Fruit fly (Drosophila melanogaster): ENCODE measurements around the gene CG31229.

Gene CG31229

DNA sequence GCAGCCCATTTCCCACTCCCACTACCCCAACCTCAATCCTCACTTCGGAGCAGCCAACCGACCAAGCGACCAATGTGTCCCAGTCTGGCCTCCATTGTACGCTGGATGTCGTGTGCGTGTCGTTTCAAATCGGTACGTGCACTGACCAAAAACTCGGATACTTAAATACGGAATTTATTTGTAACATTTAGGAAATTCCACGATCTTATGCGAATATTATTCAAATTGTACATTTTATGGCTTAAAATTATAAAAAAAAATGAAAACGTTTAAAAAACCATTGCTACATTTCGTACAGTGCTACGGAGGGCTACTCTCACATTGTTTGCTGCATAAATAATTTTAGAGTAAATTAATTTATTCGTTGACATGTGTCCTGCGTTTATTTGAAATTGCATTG is 43.1 kb upstream of the CG31229 start (continued):
- TF ChIP-seq bigmax (GFP tag; optimal IDR thresholded peaks at IDR 0.05) (no peak), gem (tag; optimal IDR thresholded peaks at IDR 0.05) (peak; percentile 25), Bgb (GFP tag; IDR thresholded peaks at IDR 0.05; ENCODE audit: partially characterized antibody) (no peak), kni (GFP tag; optimal IDR thresholded peaks at IDR 0.05) (no peak), CG3407 (GFP tag; optimal IDR thresholded peaks at IDR 0.05) (no peak), CG10209 (GFP tag; optimal IDR thresholded peaks at IDR 0.05) (no peak), CG32767 (GFP tag; IDR thresholded peaks at IDR 0.05) (no peak), Med (GFP tag) (no peak), peb (GFP tag; IDR thresholded peaks at IDR 0.05) (no peak), E2f1 (GFP tag; IDR thresholded peaks at IDR 0.05) (no peak), fd96Cb (tag; optimal IDR thresholded peaks at IDR 0.05) (no peak), ham (GFP tag; IDR thresholded peaks at IDR 0.05) (no peak), cg (GFP tag; optimal IDR thresholded peaks at IDR 0.05) (no peak), h (optimal IDR thresholded peaks at IDR 0.05) (no peak), CG6689 (GFP tag; IDR thresholded peaks at IDR 0.05) (0 out of 2 replicates have a peak, but pooled peaks have one; percentile 13), sd (tag; optimal IDR thresholded peaks at IDR 0.05) (no peak), sens (GFP tag) (peak; percentile 9), CG10274 (GFP tag; optimal IDR thresholded peaks at IDR 0.05) (no peak), CG17359 (tag; optimal IDR thresholded peaks at IDR 0.05) (no peak), pnt (GFP tag; optimal IDR thresholded peaks at IDR 0.05) (no peak), Oaz (GFP tag; IDR thresholded peaks at IDR 0.05) (no peak), CG7745 (tag; optimal IDR thresholded peaks at IDR 0.05) (no peak), Hr39 (optimal IDR thresholded peaks at IDR 0.05) (no peak), CG3838 (GFP tag; optimal IDR thresholded peaks at IDR 0.05) (no peak), E2f2 (GFP tag; IDR thresholded peaks at IDR 0.05) (no peak), tgo (GFP tag; IDR thresholded peaks at IDR 0.05) (no peak), yki (optimal IDR thresholded peaks at IDR 0.05) (no peak), ttk (GFP tag; IDR thresholded peaks at IDR 0.05) (no peak), CG17829 (tag; optimal IDR thresholded peaks at IDR 0.05) (no peak), CG33213 (GFP tag; optimal IDR thresholded peaks at IDR 0.05) (no peak), CG34224 (GFP tag; IDR thresholded peaks at IDR 0.05; ENCODE audit: partially characterized antibody) (no peak), CG9437 (GFP tag; optimal IDR thresholded peaks at IDR 0.05) (no peak), zfh1 (GFP tag; IDR thresholded peaks at IDR 0.05) (no peak), CG5953 (GFP tag; IDR thresholded peaks at IDR 0.05) (no peak), run (tag; optimal IDR thresholded peaks at IDR 0.05) (no peak), NFAT (GFP tag; IDR thresholded peaks at IDR 0.05) (no peak), Sox102F (GFP tag; optimal IDR thresholded peaks at IDR 0.05) (peak; percentile 11), Hr51 (GFP tag; optimal IDR thresholded peaks at IDR 0.05) (no peak), Hr78 (GFP tag; optimal IDR thresholded peaks at IDR 0.05) (no peak), CG14710 (tag; optimal IDR thresholded peaks at IDR 0.05) (no peak), Hey (tag; optimal IDR thresholded peaks at IDR 0.05) (no peak), CG6813 (GFP tag; optimal IDR thresholded peaks at IDR 0.05) (no peak), CG17385 (GFP tag; optimal IDR thresholded peaks at IDR 0.05) (no peak), bcd (GFP tag; optimal IDR thresholded peaks at IDR 0.05) (no peak)

All from whole organism, embryonic.